Fruit fly (Drosophila melanogaster) whole organism, prepupa: Measurements from ENCODE around the gene ND-75.
A peak's percentile ranks its signal among the peaks of the same experiment; 100 is the strongest.

Experiments used
- Blimp-1 ChIP-seq: fragments of 200-800 bp; sonication (Bioruptor generic); optimal IDR thresholded peaks from 3 replicates; lab custom pipeline; 2017; ENCODE audit warnings: missing biosample characterization, missing genetic modification characterization, mild to moderate bottlenecking, moderate library complexity, missing genetic modification reagents
- CG10631 ChIP-seq: fragments of 200-800 bp; sonication (Bioruptor generic); optimal IDR thresholded peaks from 2 replicates; lab custom pipeline; 2016; ENCODE audit warnings: missing biosample characterization, missing genetic modification characterization
- CG10669 ChIP-seq: fragments of 200-800 bp; sonication (Bioruptor generic); optimal IDR thresholded peaks from 3 replicates; lab custom pipeline; 2018; ENCODE audit warnings: missing biosample characterization, mild to moderate bottlenecking, missing genetic modification characterization, moderate library complexity
- CG11902 ChIP-seq: fragments of 200-800 bp; sonication (Bioruptor generic); optimal IDR thresholded peaks from 3 replicates; lab custom pipeline; 2016; ENCODE audit warnings: missing biosample characterization, missing genetic modification characterization
- CG15336 ChIP-seq: fragments of 200-800 bp; sonication (Bioruptor generic); IDR thresholded peaks from 2 replicates; pipeline ENCODE4 v1.3.6; 2022; ENCODE audit warnings: missing biosample characterization, missing genetic modification characterization
- CG1621 ChIP-seq: fragments of 200-800 bp; sonication (Bioruptor generic); optimal IDR thresholded peaks from 3 replicates; lab custom pipeline; 2018; ENCODE audit warnings: missing biosample characterization, mild to moderate bottlenecking, missing genetic modification characterization
- CG16779 ChIP-seq: fragments of 200-800 bp; sonication (Bioruptor generic); optimal IDR thresholded peaks from 3 replicates; lab custom pipeline; 2017; ENCODE audit warnings: missing biosample characterization, mild to moderate bottlenecking, missing genetic modification characterization
- CG3032 ChIP-seq: fragments of 200-800 bp; optimal IDR thresholded peaks from 2 replicates; lab custom pipeline; 2019; ENCODE audit warnings: missing biosample characterization, mild to moderate bottlenecking, missing genetic modification characterization, moderate library complexity
- CG31627 ChIP-seq: fragments of 200-800 bp; sonication (Bioruptor generic); optimal IDR thresholded peaks from 3 replicates; lab custom pipeline; 2016; ENCODE audit warnings: missing biosample characterization, missing genetic modification characterization
- CG32006 ChIP-seq: fragments of 200-800 bp; sonication (Bioruptor generic); optimal IDR thresholded peaks from 3 replicates; lab custom pipeline; 2017; ENCODE audit warnings: missing biosample characterization, mild to moderate bottlenecking, missing genetic modification characterization
- CG34406 ChIP-seq: fragments of 200-800 bp; sonication (Bioruptor generic); optimal IDR thresholded peaks from 3 replicates; lab custom pipeline; 2016; ENCODE audit warnings: missing biosample characterization, missing genetic modification characterization
- CG3919 ChIP-seq: fragments of 200-800 bp; sonication (Bioruptor generic); optimal IDR thresholded peaks from 3 replicates; lab custom pipeline; 2016; ENCODE audit warnings: missing biosample characterization, missing genetic modification characterization
- CG4318 ChIP-seq: fragments of 200-800 bp; sonication (Bioruptor generic); optimal IDR thresholded peaks from 3 replicates; lab custom pipeline; 2017; ENCODE audit warnings: missing biosample characterization, mild to moderate bottlenecking, missing genetic modification characterization
- CG6163 ChIP-seq: fragments of 200-800 bp; sonication (Bioruptor generic); IDR thresholded peaks from 3 replicates; pipeline ENCODE4 v1.3.6; 2022; ENCODE audit warnings: missing biosample characterization, missing genetic modification characterization
- CG6276 ChIP-seq: fragments of 200-800 bp; sonication (Bioruptor generic); optimal IDR thresholded peaks from 2 replicates; lab custom pipeline; 2017; ENCODE audit warnings: missing biosample characterization, mild to moderate bottlenecking, missing genetic modification characterization
- CG6792 ChIP-seq: fragments of 200-800 bp; sonication (Bioruptor generic); optimal IDR thresholded peaks from 3 replicates; lab custom pipeline; 2016; ENCODE audit warnings: missing biosample characterization, missing genetic modification characterization
- CG6808 ChIP-seq: fragments of 200-800 bp; sonication (Bioruptor generic); optimal IDR thresholded peaks from 3 replicates; lab custom pipeline; 2017; ENCODE audit warnings: missing biosample characterization, missing genetic modification characterization, mild to moderate bottlenecking, moderate library complexity, missing genetic modification reagents
- CG6854 ChIP-seq: fragments of 200-800 bp; sonication (Bioruptor generic); optimal IDR thresholded peaks from 2 replicates; lab custom pipeline; 2017; ENCODE audit warnings: missing biosample characterization, mild to moderate bottlenecking, missing genetic modification characterization
- CG7368 ChIP-seq: fragments of 200-800 bp; sonication (Bioruptor generic); optimal IDR thresholded peaks from 3 replicates; lab custom pipeline; 2016; ENCODE audit warnings: missing biosample characterization, missing genetic modification characterization
- CG8119 ChIP-seq: fragments of 200-800 bp; sonication (Bioruptor generic); IDR thresholded peaks from 3 replicates; pipeline ENCODE4 v1.3.6; 2022; ENCODE audit warnings: missing biosample characterization, missing genetic modification characterization
- CG8319 ChIP-seq: fragments of 200-800 bp; sonication (Bioruptor generic); optimal IDR thresholded peaks from 3 replicates; lab custom pipeline; 2016; ENCODE audit warnings: missing biosample characterization, missing genetic modification characterization
- CG8632 ChIP-seq: fragments of 200-800 bp; sonication (Bioruptor generic); optimal IDR thresholded peaks from 3 replicates; lab custom pipeline; 2016; ENCODE audit warnings: missing biosample characterization, missing genetic modification characterization
- CG9139 ChIP-seq: fragments of 200-800 bp; sonication (Bioruptor generic); optimal IDR thresholded peaks from 3 replicates; lab custom pipeline; 2017; ENCODE audit warnings: missing biosample characterization, mild to moderate bottlenecking, missing genetic modification characterization
- Eip75B ChIP-seq: fragments of 200-800 bp; sonication (Bioruptor generic); optimal IDR thresholded peaks from 3 replicates; lab custom pipeline; 2016; ENCODE audit warnings: missing biosample characterization, missing genetic modification characterization
- Eip78C ChIP-seq: fragments of 200-800 bp; sonication (Bioruptor generic); peaks from one replicate; lab custom pipeline; 2016; ENCODE audit warnings: missing biosample characterization, missing genetic modification characterization
- Eip93F ChIP-seq: fragments of 200-800 bp; sonication (Bioruptor generic); optimal IDR thresholded peaks from 2 replicates; lab custom pipeline; 2016; ENCODE audit warnings: missing biosample characterization, mild to moderate bottlenecking, missing genetic modification characterization
- Ets21C ChIP-seq: fragments of 200-800 bp; sonication (Bioruptor generic); optimal IDR thresholded peaks from 3 replicates; lab custom pipeline; 2016; ENCODE audit warnings: missing biosample characterization, missing genetic modification characterization
- Ets96B ChIP-seq: fragments of 200-800 bp; optimal IDR thresholded peaks from 2 replicates; lab custom pipeline; 2019; ENCODE audit warnings: missing biosample characterization, mild to moderate bottlenecking, missing genetic modification characterization, moderate library complexity
- Gug ChIP-seq: fragments of 200-800 bp; sonication (Bioruptor generic); IDR thresholded peaks from 2 replicates; pipeline ENCODE4 v1.3.6; 2022; ENCODE audit warnings: missing biosample characterization, missing genetic modification characterization
- Hr38 ChIP-seq: sonication (Bioruptor generic); optimal IDR thresholded peaks from 2 replicates; lab custom pipeline; 2016; ENCODE audit warnings: missing biosample characterization, missing genetic modification characterization
- Hr39 ChIP-seq: fragments of 200-800 bp; sonication (Bioruptor generic); optimal IDR thresholded peaks from 2 replicates; lab custom pipeline; 2016; ENCODE audit warnings: missing biosample characterization, missing genetic modification characterization
- Hr4 ChIP-seq: fragments of 200-800 bp; sonication (Bioruptor generic); optimal IDR thresholded peaks from 3 replicates; lab custom pipeline; 2016; ENCODE audit warnings: missing biosample characterization, missing genetic modification characterization
- Lpt ChIP-seq: fragments of 200-800 bp; sonication (Bioruptor generic); optimal IDR thresholded peaks from 3 replicates; lab custom pipeline; 2016; ENCODE audit warnings: missing biosample characterization, missing genetic modification characterization
- Met ChIP-seq: fragments of 200-800 bp; sonication (Bioruptor generic); optimal IDR thresholded peaks from 3 replicates; lab custom pipeline; 2016; ENCODE audit warnings: missing biosample characterization, missing genetic modification characterization
- OdsH ChIP-seq: fragments of 200-800 bp; sonication (Bioruptor generic); optimal IDR thresholded peaks from 3 replicates; lab custom pipeline; 2016; ENCODE audit warnings: missing biosample characterization, missing genetic modification characterization
- Sox102F ChIP-seq: fragments of 200-800 bp; sonication (Bioruptor generic); optimal IDR thresholded peaks from 2 replicates; lab custom pipeline; 2016; ENCODE audit warnings: missing biosample characterization, mild to moderate bottlenecking, missing genetic modification characterization
- Sox14 ChIP-seq: fragments of 200-800 bp; sonication (Bioruptor generic); optimal IDR thresholded peaks from 3 replicates; lab custom pipeline; 2016; ENCODE audit warnings: missing biosample characterization, missing genetic modification characterization
- Sox15 ChIP-seq: fragments of 200-800 bp; sonication (Bioruptor generic); optimal IDR thresholded peaks from 3 replicates; lab custom pipeline; 2016; ENCODE audit warnings: missing biosample characterization, missing genetic modification characterization
- achi ChIP-seq: fragments of 200-800 bp; sonication (Bioruptor generic); optimal IDR thresholded peaks from 3 replicates; lab custom pipeline; 2016; ENCODE audit warnings: missing biosample characterization, missing genetic modification characterization
- acj6 ChIP-seq: fragments of 200-800 bp; sonication (Bioruptor generic); optimal IDR thresholded peaks from 3 replicates; lab custom pipeline; 2016; ENCODE audit warnings: missing biosample characterization, missing genetic modification characterization
- cyc ChIP-seq: fragments of 200-800 bp; sonication (Bioruptor generic); optimal IDR thresholded peaks from 3 replicates; lab custom pipeline; 2016; ENCODE audit warnings: missing biosample characterization, missing genetic modification characterization
- dac ChIP-seq: fragments of 200-800 bp; sonication (Bioruptor generic); optimal IDR thresholded peaks from 2 replicates; lab custom pipeline; 2017; ENCODE audit warnings: missing biosample characterization, mild to moderate bottlenecking, missing genetic modification characterization
- eg ChIP-seq: fragments of 200-800 bp; sonication (Bioruptor generic); IDR thresholded peaks from 3 replicates; pipeline ENCODE4 v1.3.6; 2022; ENCODE audit warnings: missing biosample characterization, missing genetic modification characterization
- esn ChIP-seq: fragments of 200-800 bp; sonication (Bioruptor generic); optimal IDR thresholded peaks from 2 replicates; lab custom pipeline; 2016; ENCODE audit warnings: missing biosample characterization, mild to moderate bottlenecking, missing genetic modification characterization, moderate library complexity
- lz ChIP-seq: fragments of 200-800 bp; sonication (Bioruptor generic); optimal IDR thresholded peaks from 3 replicates; lab custom pipeline; 2016; ENCODE audit warnings: missing biosample characterization, missing genetic modification characterization
- net ChIP-seq: fragments of 200-800 bp; sonication (Bioruptor generic); optimal IDR thresholded peaks from 3 replicates; lab custom pipeline; 2016; ENCODE audit warnings: missing biosample characterization, missing genetic modification characterization
- pdm3 ChIP-seq: fragments of 200-800 bp; sonication (Bioruptor generic); optimal IDR thresholded peaks from 3 replicates; lab custom pipeline; 2016; ENCODE audit warnings: missing biosample characterization, missing genetic modification characterization
- salr ChIP-seq, 2 experiments: fragments of 200-800 bp; sonication (Bioruptor generic); optimal IDR thresholded peaks; 3 replicates each; lab custom pipeline; 2016 to 2018; ENCODE audit warnings: missing biosample characterization in 2 of 2, missing genetic modification characterization in 2 of 2, mild to moderate bottlenecking in 1 of 2
- spab ChIP-seq: fragments of 200-800 bp; sonication (Bioruptor generic); optimal IDR thresholded peaks from 2 replicates; lab custom pipeline; 2017; ENCODE audit warnings: missing biosample characterization, mild to moderate bottlenecking, missing genetic modification characterization, missing genetic modification reagents
- ss ChIP-seq, 2 experiments: fragments of 200-800 bp; sonication (Bioruptor generic); optimal IDR thresholded peaks; 2 replicates in 1 of 2; 3 replicates in 1 of 2; lab custom pipeline; 2017 to 2018; ENCODE audit warnings: mild to moderate bottlenecking in 2 of 2, missing biosample characterization in 2 of 2, missing genetic modification characterization in 2 of 2, moderate library complexity in 1 of 2
- topi ChIP-seq: fragments of 200-800 bp; sonication (Bioruptor generic); optimal IDR thresholded peaks from 3 replicates; lab custom pipeline; 2016; ENCODE audit warnings: missing biosample characterization, missing genetic modification characterization
- vri ChIP-seq: fragments of 200-800 bp; sonication (Bioruptor generic); optimal IDR thresholded peaks from 3 replicates; lab custom pipeline; 2016; ENCODE audit warnings: missing biosample characterization, mild to moderate bottlenecking, missing genetic modification characterization

ND-75 gene

DNA sequence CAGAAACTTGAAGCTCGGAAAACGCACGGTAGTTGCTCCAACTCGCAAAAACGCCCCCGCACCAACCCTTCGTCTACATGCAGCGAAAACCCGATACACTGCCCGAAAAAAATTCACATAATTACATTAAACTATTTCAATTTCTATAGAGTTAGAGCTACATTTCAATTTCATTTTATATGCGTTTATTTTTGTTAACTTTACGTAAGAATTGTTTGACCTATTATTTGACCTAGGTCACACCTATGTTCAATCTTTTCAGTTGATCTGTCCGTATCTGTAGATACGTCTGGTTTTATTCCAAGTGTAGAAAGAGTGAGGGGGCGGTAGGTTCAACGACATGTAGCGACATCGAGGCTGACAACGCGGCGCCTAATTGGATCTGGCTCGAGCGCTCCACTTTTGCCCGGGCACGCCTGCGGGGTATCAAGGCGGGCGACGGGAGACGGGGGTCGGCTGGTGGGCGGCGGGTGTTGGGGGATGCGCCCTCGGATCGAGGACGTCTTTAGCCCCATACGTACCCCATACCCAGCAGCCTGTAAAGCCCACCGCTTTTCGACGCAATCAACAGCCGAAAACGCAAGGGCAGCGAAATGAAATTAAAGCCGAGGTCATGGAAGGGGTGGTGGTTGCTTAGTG is 48.6 kb downstream of the ND-75 start:
- TF ChIP-seq Ets21C (GFP tag; lab: Kevin White, UChicago) (no peak), spab (GFP tag; lab: Kevin White, UChicago) (no peak), CG1621 (no peak), CG6276 (GFP tag; lab: Kevin White, UChicago) (peak; percentile 35), acj6 (GFP tag; lab: Kevin White, UChicago) (peak; percentile 5), vri (GFP tag; lab: Kevin White, UChicago) (no peak), CG7368 (GFP tag; lab: Kevin White, UChicago) (no peak), CG10631 (GFP tag; lab: Kevin White, UChicago) (peak; percentile 17), Eip78C (GFP tag; lab: Kevin White, UChicago) (peak; percentile 79), lz (GFP tag; lab: Kevin White, UChicago) (peak; percentile 21), CG15336 (GFP tag; lab: Robert Waterston, UW) (peak; percentile 43), CG8319 (GFP tag; lab: Kevin White, UChicago) (no peak), CG8119 (peak; percentile 46; the same call in 2 of the 3 replicates), achi (peak; percentile 18), Hr39 (GFP tag; lab: Kevin White, UChicago) (peak; percentile 11), CG6792 (GFP tag; lab: Kevin White, UChicago) (peak; percentile 34), topi (peak; percentile 26), Ets96B (peak; percentile 19), CG8632 (no peak), CG6808 (no peak), net (peak; percentile 1), Eip75B (GFP tag; lab: Kevin White, UChicago) (peak; percentile 6), esn (GFP tag; lab: Kevin White, UChicago) (peak; percentile 24), Sox102F (GFP tag; lab: Kevin White, UChicago) (no peak), dac (GFP tag; lab: Kevin White, UChicago) (no peak), CG6163 (GFP tag; lab: Robert Waterston, UW) (0 out of 3 replicates have a peak, but pooled peaks have one; percentile 26), Eip93F (GFP tag; lab: Kevin White, UChicago) (no peak), Sox14 (peak; percentile 10), Hr4 (GFP tag; lab: Kevin White, UChicago) (peak; percentile 32), CG31627 (peak; percentile 24), CG4318 (GFP tag; lab: Kevin White, UChicago) (no peak), CG11902 (GFP tag; lab: Kevin White, UChicago) (no peak), CG3032 (tag; lab: Kevin White, UChicago) (no peak), CG3919 (GFP tag; lab: Kevin White, UChicago) (peak; percentile 35), Gug (GFP tag; lab: Robert Waterston, UW) (peak; percentile 39; the same call in 1 of the 2 replicates), Sox15 (GFP tag; lab: Kevin White, UChicago) (no peak), ss (GFP tag; optimal IDR thresholded peaks at IDR 0.05; lab: Kevin White, UChicago) (peak in 1 of 2 experiments; percentile 12), Lpt (GFP tag; lab: Kevin White, UChicago) (no peak), CG6854 (GFP tag; lab: Kevin White, UChicago) (no peak), CG34406 (GFP tag; lab: Kevin White, UChicago) (no peak), OdsH (GFP tag; lab: Kevin White, UChicago) (peak; percentile 27), CG9139 (GFP tag; lab: Kevin White, UChicago) (peak; percentile 5), eg (GFP tag; lab: Robert Waterston, UW) (peak; percentile 35; the same call in 1 of the 3 replicates), Met (GFP tag; lab: Kevin White, UChicago) (peak; percentile 40), Hr38 (no peak), salr (GFP tag; optimal IDR thresholded peaks at IDR 0.05; lab: Kevin White, UChicago) (no peak), pdm3 (GFP tag; lab: Kevin White, UChicago) (peak; percentile 44), CG10669 (peak; percentile 37), cyc (GFP tag; lab: Kevin White, UChicago) (no peak), CG16779 (tag; lab: Kevin White, UChicago) (no peak), CG32006 (GFP tag; lab: Kevin White, UChicago) (peak; percentile 53), Blimp-1 (GFP tag; lab: Kevin White, UChicago) (no peak)
